Worm (Caenorhabditis elegans) whole organism, mixed stage, embryonic: ENCODE results near the gene wdr-20.

Experiments used
- M03D4.4 ChIP-seq: sonication (generic microtip); optimal IDR thresholded peaks from 2 replicates; lab custom pipeline; 2017; ENCODE audit warnings: mild to moderate bottlenecking, missing genetic modification characterization, missing compliant biosample characterization
- bed-3 ChIP-seq: fragments of 200-800 bp; sonication (Bioruptor generic); optimal IDR thresholded peaks from 3 replicates; lab custom pipeline; 2018; ENCODE audit warnings: mild to moderate bottlenecking, missing genetic modification characterization, moderate library complexity, missing compliant biosample characterization
- blmp-1 ChIP-seq: fragments of 150-350 bp; optimal IDR thresholded peaks from 2 replicates; lab custom pipeline; 2014; ENCODE audit warnings: missing biosample characterization, missing genetic modification characterization
- ceh-39 ChIP-seq: fragments of 150-350 bp; optimal IDR thresholded peaks from 2 replicates; lab custom pipeline; 2014; ENCODE audit warnings: missing biosample characterization, missing genetic modification characterization
- ceh-43 ChIP-seq: fragments of 200-800 bp; sonication (Bioruptor generic); optimal IDR thresholded peaks from 2 replicates; lab custom pipeline; 2018; ENCODE audit warnings: mild to moderate bottlenecking, missing genetic modification characterization, moderate library complexity, missing compliant biosample characterization
- ceh-83 ChIP-seq: fragments of 200-800 bp; sonication (Bioruptor generic); optimal IDR thresholded peaks from 2 replicates; lab custom pipeline; 2018; ENCODE audit warnings: mild to moderate bottlenecking, missing genetic modification characterization, missing compliant biosample characterization
- ces-1 ChIP-seq: fragments of 150-350 bp; optimal IDR thresholded peaks from 2 replicates; lab custom pipeline; 2014; ENCODE audit warnings: missing biosample characterization, missing genetic modification reagents, missing genetic modification characterization
- cnd-1 ChIP-seq: fragments of 200-800 bp; sonication (Bioruptor generic); optimal IDR thresholded peaks from 2 replicates; lab custom pipeline; 2018; ENCODE audit warnings: mild to moderate bottlenecking, missing genetic modification characterization, missing compliant biosample characterization
- drap-1 ChIP-seq: fragments of 200-800 bp; sonication (Bioruptor generic); optimal IDR thresholded peaks from 3 replicates; lab custom pipeline; 2018; ENCODE audit warnings: mild to moderate bottlenecking, missing genetic modification characterization, missing compliant biosample characterization
- elt-3 ChIP-seq: fragments of 150-350 bp; optimal IDR thresholded peaks from 2 replicates; lab custom pipeline; 2014; ENCODE audit warnings: missing biosample characterization, missing genetic modification characterization
- flh-1 ChIP-seq: fragments of 200-800 bp; sonication (Bioruptor generic); optimal IDR thresholded peaks from 2 replicates; lab custom pipeline; 2018; ENCODE audit warnings: mild to moderate bottlenecking, missing genetic modification characterization, moderate library complexity, missing compliant biosample characterization
- ham-2 ChIP-seq: fragments of 200-800 bp; sonication (Bioruptor generic); optimal IDR thresholded peaks from 2 replicates; lab custom pipeline; 2018; ENCODE audit warnings: mild to moderate bottlenecking, missing genetic modification characterization, missing compliant biosample characterization
- hlh-1 ChIP-seq: fragments of 150-350 bp; optimal IDR thresholded peaks from 2 replicates; lab custom pipeline; 2014; ENCODE audit warnings: missing biosample characterization, missing genetic modification reagents, missing genetic modification characterization
- lin-13 ChIP-seq: fragments of 150-350 bp; optimal IDR thresholded peaks from 2 replicates; lab custom pipeline; 2014; ENCODE audit warnings: missing biosample characterization, missing genetic modification characterization
- lin-32 ChIP-seq: fragments of 200-800 bp; sonication (Bioruptor generic); optimal IDR thresholded peaks from 2 replicates; lab custom pipeline; 2018; ENCODE audit warnings: mild to moderate bottlenecking, missing genetic modification characterization, missing compliant biosample characterization
- mab-5 ChIP-seq: fragments of 150-350 bp; optimal IDR thresholded peaks from 2 replicates; lab custom pipeline; 2014; ENCODE audit warnings: missing biosample characterization, missing genetic modification characterization
- mep-1 ChIP-seq: fragments of 150-350 bp; optimal IDR thresholded peaks from 2 replicates; lab custom pipeline; 2017; ENCODE audit warnings: missing biosample characterization, missing genetic modification reagents, missing genetic modification characterization, inconsistent platforms
- mls-2 ChIP-seq: sonication (generic microtip); optimal IDR thresholded peaks from 2 replicates; lab custom pipeline; 2016; ENCODE audit warnings: mild to moderate bottlenecking, missing genetic modification characterization, moderate library complexity, missing compliant biosample characterization
- nhr-12 ChIP-seq: fragments of 150-350 bp; optimal IDR thresholded peaks from 2 replicates; lab custom pipeline; 2014; ENCODE audit warnings: missing biosample characterization, missing genetic modification characterization
- nhr-2 ChIP-seq: fragments of 150-350 bp; optimal IDR thresholded peaks from 2 replicates; lab custom pipeline; 2014; ENCODE audit warnings: missing biosample characterization, missing genetic modification characterization
- nhr-237 ChIP-seq: fragments of 150-350 bp; optimal IDR thresholded peaks from 2 replicates; lab custom pipeline; 2014; ENCODE audit warnings: missing biosample characterization, missing genetic modification characterization
- nhr-28 ChIP-seq: fragments of 150-350 bp; optimal IDR thresholded peaks from 2 replicates; lab custom pipeline; 2014; ENCODE audit warnings: missing biosample characterization, missing genetic modification characterization
- nhr-76 ChIP-seq: sonication (generic microtip); optimal IDR thresholded peaks from 2 replicates; lab custom pipeline; 2017; ENCODE audit warnings: missing biosample characterization, missing genetic modification characterization
- pha-4 ChIP-seq: fragments of 150-350 bp; optimal IDR thresholded peaks from 2 replicates; lab custom pipeline; 2018; ENCODE audit warnings: missing biosample characterization, missing genetic modification reagents, missing genetic modification characterization
- sem-2 ChIP-seq: fragments of 200-800 bp; sonication (Bioruptor generic); optimal IDR thresholded peaks from 2 replicates; lab custom pipeline; 2018; ENCODE audit warnings: mild to moderate bottlenecking, missing genetic modification characterization, missing compliant biosample characterization
- snpc-4 ChIP-seq: fragments of 150-350 bp; optimal IDR thresholded peaks from 2 replicates; lab custom pipeline; 2014; ENCODE audit warnings: missing biosample characterization, missing genetic modification characterization
- sptf-1 ChIP-seq: sonication (generic microtip); optimal IDR thresholded peaks from 2 replicates; lab custom pipeline; 2017; ENCODE audit warnings: mild to moderate bottlenecking, missing genetic modification characterization, moderate library complexity, missing compliant biosample characterization
- tbx-8 ChIP-seq: fragments of 200-800 bp; sonication (Bioruptor generic); optimal IDR thresholded peaks from 2 replicates; lab custom pipeline; 2018; ENCODE audit warnings: mild to moderate bottlenecking, missing genetic modification characterization, moderate library complexity, missing compliant biosample characterization
- unc-120 ChIP-seq: sonication (generic microtip); optimal IDR thresholded peaks from 2 replicates; lab custom pipeline; 2017; ENCODE audit warnings: missing genetic modification characterization, missing compliant biosample characterization; ENCODE audit not compliant: poor library complexity, severe bottlenecking
- unc-39 ChIP-seq: fragments of 150-350 bp; optimal IDR thresholded peaks from 2 replicates; lab custom pipeline; 2014; ENCODE audit warnings: missing biosample characterization, missing genetic modification characterization
- unc-62 ChIP-seq: fragments of 150-350 bp; optimal IDR thresholded peaks from 2 replicates; lab custom pipeline; 2014; ENCODE audit warnings: missing biosample characterization, missing genetic modification reagents, missing genetic modification characterization
- zip-8 ChIP-seq: fragments of 150-350 bp; optimal IDR thresholded peaks from 2 replicates; lab custom pipeline; 2014; ENCODE audit warnings: missing biosample characterization, missing genetic modification characterization
- ztf-11 ChIP-seq: fragments of 150-350 bp; optimal IDR thresholded peaks from 2 replicates; lab custom pipeline; 2014; ENCODE audit warnings: missing biosample characterization, missing genetic modification characterization

wdr-20 gene

DNA sequence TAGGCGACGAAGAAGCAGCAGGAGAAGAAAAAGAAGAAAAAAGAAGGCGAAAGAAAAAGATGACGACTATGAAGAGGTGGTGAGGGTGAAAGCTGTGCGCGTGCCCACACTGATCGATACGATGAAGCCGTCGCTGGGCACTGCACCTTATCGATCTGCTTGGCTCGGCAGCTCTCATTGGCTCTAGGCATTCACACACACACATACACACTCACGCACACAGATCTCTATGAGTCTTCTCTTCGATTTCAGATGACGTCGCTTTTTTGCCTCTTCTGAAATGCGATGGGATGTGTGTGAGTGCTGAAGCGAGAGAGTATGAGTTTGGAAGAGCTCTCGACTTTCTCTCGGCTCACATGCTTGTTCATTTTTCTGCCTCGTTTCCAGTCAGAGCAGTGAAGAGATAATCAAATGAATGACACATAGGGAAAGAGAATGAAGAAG lies 40.7 kb upstream of the wdr-20 start:
- TF ChIP-seq tbx-8 (GFP tag; lab: Kevin White, UChicago) (no peak), ham-2 (GFP tag; lab: Kevin White, UChicago) (no peak), ces-1 (GFP tag; lab: Kevin White, UChicago) (peak; percentile 90), unc-62 (GFP tag; lab: Kevin White, UChicago) (peak; percentile 12), mls-2 (tag; lab: Kevin White, UChicago) (peak; percentile 69)

DNA sequence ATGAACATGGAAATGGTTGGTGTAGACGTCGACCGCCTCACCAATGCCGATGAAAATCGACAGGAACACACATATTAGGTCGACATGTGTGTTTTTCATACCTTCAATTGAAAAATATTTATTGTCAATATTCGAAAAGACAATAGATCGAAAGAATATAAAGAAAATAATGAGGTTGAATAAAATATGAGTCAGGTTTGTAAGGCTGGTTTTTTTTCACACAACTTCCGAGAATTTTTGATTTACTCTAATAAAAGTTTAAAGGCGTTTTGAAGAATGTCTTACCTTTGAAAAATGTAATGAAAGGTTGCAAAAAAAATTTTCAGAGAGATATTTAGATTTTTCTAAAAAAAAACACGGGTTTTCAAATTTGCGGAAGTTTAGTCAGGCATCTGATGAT lies 39.7 kb upstream of the wdr-20 start, which contains the start of gene egl-3:
egl-3 (minus strand) TSS at position 101 of the 400 bp plus-strand sequence.
- no peak for TF ChIP-seq sem-2 (GFP tag; lab: Kevin White, UChicago)
- TF ChIP-seq sptf-1 (tag; lab: Kevin White, UChicago) = no peak
- no peak for TF ChIP-seq cnd-1 (tag; lab: Kevin White, UChicago)
- no peak for TF ChIP-seq mep-1 (tag; lab: Kevin White, UChicago)
- TF ChIP-seq hlh-1 (tag; lab: Kevin White, UChicago) = no peak
- no peak for TF ChIP-seq mls-2 (tag; lab: Kevin White, UChicago)
- TF ChIP-seq pha-4 (tag; lab: Kevin White, UChicago) = no peak
- no peak for TF ChIP-seq unc-120 (tag; lab: Kevin White, UChicago)
- TF ChIP-seq zip-8 = no peak
- no peak for TF ChIP-seq M03D4.4 (tag; lab: Kevin White, UChicago)
- TF ChIP-seq mab-5 (tag; lab: Kevin White, UChicago) = no peak
- TF ChIP-seq ceh-39 (tag; lab: Kevin White, UChicago) = no peak
- no peak for TF ChIP-seq nhr-237 (tag; lab: Kevin White, UChicago)
- no peak for TF ChIP-seq nhr-2 (tag; lab: Kevin White, UChicago)
- TF ChIP-seq ceh-83 = no peak
- no peak for TF ChIP-seq elt-3 (tag; lab: Kevin White, UChicago)
- no peak for TF ChIP-seq ham-2 (GFP tag; lab: Kevin White, UChicago)
- no peak for TF ChIP-seq nhr-28 (tag; lab: Kevin White, UChicago)
- TF ChIP-seq drap-1 (GFP tag; lab: Kevin White, UChicago) = no peak

DNA sequence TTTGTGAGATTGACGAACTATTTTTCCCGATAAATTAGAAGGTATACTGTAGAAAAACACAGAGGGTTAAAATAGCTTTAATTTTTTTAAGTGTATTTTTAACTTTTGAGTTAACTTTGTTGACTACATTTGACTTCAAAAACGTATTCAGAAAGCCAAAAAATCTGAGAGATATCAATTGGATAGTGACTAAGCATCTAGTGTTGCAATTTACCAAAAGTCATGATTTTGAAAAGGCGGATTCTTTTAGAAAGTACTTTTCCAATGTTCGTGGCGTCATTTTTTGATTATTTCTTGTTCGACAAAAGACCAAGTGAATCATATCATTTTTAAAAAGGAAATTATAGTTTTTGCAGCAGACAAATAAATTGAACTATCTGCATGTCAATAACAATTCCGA lies 34.9 kb upstream of the wdr-20 start:
- TF ChIP-seq mep-1 (tag; lab: Kevin White, UChicago) (no peak), M03D4.4 (tag; lab: Kevin White, UChicago) (no peak), unc-62 (GFP tag; lab: Kevin White, UChicago) (no peak), ceh-43 (no peak), bed-3 (no peak), unc-120 (tag; lab: Kevin White, UChicago) (no peak)
- TF ChIP-seq, all 35 proteins: peak for 0

DNA sequence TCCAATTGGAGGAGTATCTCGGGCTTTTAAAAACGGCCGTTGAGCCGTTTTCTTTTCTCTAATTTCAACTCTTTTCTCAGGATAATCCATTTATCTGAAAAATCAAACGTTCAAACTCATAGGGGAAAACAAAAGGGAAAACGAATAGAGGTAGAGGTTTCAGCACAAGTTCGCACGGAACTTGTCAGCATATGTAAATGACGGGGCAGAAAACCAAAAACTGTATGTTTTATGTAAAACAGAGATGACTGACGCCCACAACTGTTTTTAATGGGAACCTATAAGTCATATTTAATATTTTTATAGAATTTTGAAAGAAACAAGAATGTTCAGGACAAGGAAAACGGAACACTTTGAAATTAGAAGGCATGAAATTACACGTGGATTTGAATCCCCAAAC lies 32.4 kb upstream of the wdr-20 start, which contains the start of gene C51E3.6:
C51E3.6 (minus strand) TSS at position 101 of the 400 bp plus-strand sequence.
- TF ChIP-seq snpc-4 (tag; lab: Kevin White, UChicago) = no peak
- TF ChIP-seq unc-39 = no peak
- TF ChIP-seq sem-2 (GFP tag; lab: Kevin White, UChicago) = no peak
- TF ChIP-seq nhr-12 = no peak
- no peak for TF ChIP-seq ceh-83
- TF ChIP-seq mls-2 (tag; lab: Kevin White, UChicago) = no peak
- no peak for TF ChIP-seq cnd-1 (tag; lab: Kevin White, UChicago)
- TF ChIP-seq flh-1 (GFP tag; lab: Kevin White, UChicago) = no peak
- no peak for TF ChIP-seq hlh-1 (tag; lab: Kevin White, UChicago)
- TF ChIP-seq nhr-76 (tag; lab: Kevin White, UChicago) = no peak
- TF ChIP-seq elt-3 (tag; lab: Kevin White, UChicago) = no peak
- no peak for TF ChIP-seq nhr-237 (tag; lab: Kevin White, UChicago)
- no peak for TF ChIP-seq lin-32
- TF ChIP-seq ztf-11 (tag; lab: Kevin White, UChicago) = no peak
- TF ChIP-seq nhr-28 (tag; lab: Kevin White, UChicago) = no peak
- no peak for TF ChIP-seq blmp-1 (tag; lab: Kevin White, UChicago)
- no peak for TF ChIP-seq lin-13 (tag; lab: Kevin White, UChicago)
